Worm (Caenorhabditis elegans) whole organism, L1 larva: Measurements from ENCODE around the gene R12B2.6.

ENCODE experiments used
- aha-1 ChIP-seq: fragments of 150-350 bp; optimal IDR thresholded peaks from 2 replicates; lab custom pipeline; 2014; ENCODE audit warnings: missing biosample characterization, missing genetic modification characterization
- ceh-82 ChIP-seq, 3 experiments: fragments of 150-350 bp in 1 of 3; sonication (generic microtip) in 2 of 3; optimal IDR thresholded peaks; 2 replicates each; lab custom pipeline; 2014 to 2017; ENCODE audit warnings: missing biosample characterization in 3 of 3, missing genetic modification characterization in 3 of 3
- egl-27 ChIP-seq, 2 experiments: fragments of 150-350 bp in 1 of 2; sonication (generic microtip); optimal IDR thresholded peaks; 3 replicates each; lab custom pipeline; 2017 to 2018; ENCODE audit warnings: missing biosample characterization in 2 of 2, missing genetic modification characterization in 2 of 2, missing genetic modification reagents in 2 of 2
- fkh-10 ChIP-seq: sonication (generic microtip); optimal IDR thresholded peaks from 2 replicates; lab custom pipeline; 2017; ENCODE audit warnings: missing biosample characterization, missing genetic modification reagents, missing genetic modification characterization
- lin-15B ChIP-seq: fragments of 150-350 bp; sonication (generic microtip); optimal IDR thresholded peaks from 3 replicates; lab custom pipeline; 2014; ENCODE audit warnings: missing biosample characterization, missing genetic modification characterization
- lin-39 ChIP-seq: fragments of 150-350 bp; optimal IDR thresholded peaks from 2 replicates; lab custom pipeline; 2014; ENCODE audit warnings: missing biosample characterization, missing genetic modification reagents, missing genetic modification characterization
- unc-130 ChIP-seq: fragments of 150-350 bp; optimal IDR thresholded peaks from 2 replicates; lab custom pipeline; 2017; ENCODE audit warnings: missing biosample characterization, missing genetic modification characterization, inconsistent platforms
- unc-62 ChIP-seq: fragments of 150-350 bp; optimal IDR thresholded peaks from 2 replicates; lab custom pipeline; 2014; ENCODE audit warnings: missing biosample characterization, missing genetic modification reagents, missing genetic modification characterization

ce11 chrIII:5839147-5839546 is 5.2 kb upstream of the R12B2.6 start:
- TF ChIP-seq lin-39 (tag; lab: Kevin White, UChicago) (no peak), ceh-82 (tag; optimal IDR thresholded peaks at IDR 0.05; lab: Kevin White, UChicago) (no peak), lin-15B (no peak), aha-1 (no peak), fkh-10 (GFP tag; lab: Kevin White, UChicago) (no peak), egl-27 (tag; optimal IDR thresholded peaks at IDR 0.05; lab: Kevin White, UChicago) (no peak), unc-130 (tag; lab: Kevin White, UChicago) (no peak), unc-62 (GFP tag; lab: Kevin White, UChicago) (no peak)
